Worm (Caenorhabditis elegans) whole organism, young adult: ENCODE measurements around the gene F20D12.12.

Experiments used
- B0019.2 ChIP-seq: fragments of 200-800 bp; sonication (Bioruptor generic); conservative IDR thresholded peaks from 2 replicates; pipeline ENCODE4 v1.3.6; 2022; ENCODE audit warnings: missing genetic modification reagents, missing genetic modification characterization, missing compliant biosample characterization
- B0035.1 ChIP-seq: sonication (generic microtip); optimal IDR thresholded peaks from 2 replicates; lab custom pipeline; 2016; ENCODE audit warnings: missing genetic modification characterization, mild to moderate bottlenecking, missing compliant biosample characterization, missing genotype, missing genetic modification reagents
- B0336.3 ChIP-seq: fragments of 200-800 bp; sonication (Bioruptor generic); IDR thresholded peaks from 2 replicates; pipeline ENCODE4 v1.3.6; 2022; ENCODE audit warnings: missing genetic modification characterization, missing compliant biosample characterization
- C06A6.2 ChIP-seq: fragments of 200-800 bp; sonication (Bioruptor generic); conservative IDR thresholded peaks from 2 replicates; pipeline ENCODE4 v1.3.6; 2022; ENCODE audit warnings: missing genetic modification characterization, missing compliant biosample characterization
- C17E4.6 ChIP-seq: fragments of 200-800 bp; sonication (Bioruptor generic); IDR thresholded peaks from 2 replicates; pipeline ENCODE4 v1.3.6; 2022; ENCODE audit warnings: missing genetic modification reagents, missing genetic modification characterization, missing compliant biosample characterization
- D2030.7 ChIP-seq: fragments of 200-800 bp; sonication (Bioruptor generic); IDR thresholded peaks from 2 replicates; pipeline ENCODE4 v1.3.6; 2022; ENCODE audit warnings: missing genetic modification reagents, missing genetic modification characterization, missing compliant biosample characterization
- F22D6.2 ChIP-seq: sonication (generic microtip); optimal IDR thresholded peaks from 2 replicates; lab custom pipeline; 2016; ENCODE audit warnings: mild to moderate bottlenecking, missing genetic modification characterization, missing compliant biosample characterization
- F23B12.7 ChIP-seq: sonication (generic microtip); optimal IDR thresholded peaks from 2 replicates; lab custom pipeline; 2017; ENCODE audit warnings: missing genetic modification characterization, mild to moderate bottlenecking, missing compliant biosample characterization, antibody characterized with exemption, moderate library complexity; ENCODE audit not compliant: insufficient read depth
- F33H1.4 ChIP-seq: fragments of 200-800 bp; sonication (Bioruptor generic); IDR thresholded peaks from 2 replicates; pipeline ENCODE4 v1.3.6; 2022; ENCODE audit warnings: missing genetic modification reagents, missing genetic modification characterization, missing compliant biosample characterization
- T26A5.8 ChIP-seq: sonication (generic microtip); optimal IDR thresholded peaks from 2 replicates; lab custom pipeline; 2016; ENCODE audit warnings: missing genetic modification characterization, missing compliant biosample characterization
- Y56A3A.18 ChIP-seq: fragments of 200-800 bp; sonication (Bioruptor generic); IDR thresholded peaks from 2 replicates; pipeline ENCODE4 v1.3.6; 2022; ENCODE audit warnings: missing genetic modification reagents, missing genetic modification characterization, missing compliant biosample characterization
- Y79H2A.3 ChIP-seq: fragments of 200-800 bp; sonication (Bioruptor generic); conservative IDR thresholded peaks from 2 replicates; pipeline ENCODE4 v1.3.6; 2022; ENCODE audit warnings: missing genetic modification reagents, missing genetic modification characterization, missing compliant biosample characterization
- ama-1 ChIP-seq, 3 experiments: fragments of 150-350 bp in 1 of 3; sonication (generic microtip) in 2 of 3; optimal IDR thresholded peaks; 2 replicates each; lab custom pipeline; 2014 to 2018; ENCODE audit warnings: missing biosample characterization in 2 of 3, missing genetic modification characterization in 2 of 3, missing genetic modification reagents in 2 of 3
- attf-3 ChIP-seq: fragments of 200-800 bp; sonication (Bioruptor generic); conservative IDR thresholded peaks from 2 replicates; pipeline ENCODE4 v1.3.6; 2022; ENCODE audit warnings: missing genetic modification reagents, missing genetic modification characterization, missing compliant biosample characterization
- attf-5 ChIP-seq: fragments of 200-800 bp; sonication (Bioruptor generic); optimal IDR thresholded peaks from 2 replicates; lab custom pipeline; 2018; ENCODE audit warnings: mild to moderate bottlenecking, missing genetic modification characterization, missing compliant biosample characterization
- bed-1 ChIP-seq: fragments of 200-800 bp; sonication (Bioruptor generic); IDR thresholded peaks from 2 replicates; pipeline ENCODE4 v1.3.6; 2022; ENCODE audit warnings: missing genetic modification reagents, missing genetic modification characterization, missing compliant biosample characterization
- cebp-2 ChIP-seq: fragments of 200-800 bp; sonication (Bioruptor generic); IDR thresholded peaks from 2 replicates; pipeline ENCODE4 v1.3.6; 2022; ENCODE audit warnings: missing genetic modification characterization, missing compliant biosample characterization
- ceh-100 ChIP-seq: fragments of 200-800 bp; sonication (Bioruptor generic); IDR thresholded peaks from 2 replicates; pipeline ENCODE4 v1.3.6; 2022; ENCODE audit warnings: missing genetic modification reagents, missing genetic modification characterization, missing compliant biosample characterization
- ceh-58 ChIP-seq: fragments of 200-800 bp; sonication (Bioruptor generic); IDR thresholded peaks from 2 replicates; pipeline ENCODE4 v1.3.6; 2022; ENCODE audit warnings: missing genetic modification characterization, missing compliant biosample characterization
- ceh-79 ChIP-seq: sonication (generic microtip); optimal IDR thresholded peaks from 2 replicates; lab custom pipeline; 2017; ENCODE audit warnings: mild to moderate bottlenecking, missing genetic modification characterization, missing compliant biosample characterization
- chd-7 ChIP-seq: sonication (generic microtip); optimal IDR thresholded peaks from 2 replicates; lab custom pipeline; 2016; ENCODE audit warnings: mild to moderate bottlenecking, missing genetic modification characterization, moderate library complexity, missing compliant biosample characterization
- dpff-1 ChIP-seq: sonication (generic microtip); optimal IDR thresholded peaks from 2 replicates; lab custom pipeline; 2017; ENCODE audit warnings: mild to moderate bottlenecking, missing genetic modification characterization, missing compliant biosample characterization
- efl-1 ChIP-seq: fragments of 150-350 bp; optimal IDR thresholded peaks from 2 replicates; lab custom pipeline; 2014; ENCODE audit warnings: missing biosample characterization, missing genetic modification reagents, missing genetic modification characterization
- egl-18 ChIP-seq: fragments of 200-800 bp; sonication (Bioruptor generic); IDR thresholded peaks from 2 replicates; pipeline ENCODE4 v1.3.6; 2022; ENCODE audit warnings: missing genetic modification reagents, missing genetic modification characterization, missing compliant biosample characterization
- hrde-1 ChIP-seq: sonication (generic microtip); optimal IDR thresholded peaks from 2 replicates; lab custom pipeline; 2016; ENCODE audit warnings: missing genetic modification characterization, mild to moderate bottlenecking, missing compliant biosample characterization, moderate library complexity, missing genotype, missing genetic modification reagents, borderline replicate concordance
- let-526 ChIP-seq: fragments of 200-800 bp; sonication (Bioruptor generic); IDR thresholded peaks from 2 replicates; pipeline ENCODE4 v1.3.6; 2022; ENCODE audit warnings: missing genetic modification reagents, missing genetic modification characterization, missing compliant biosample characterization
- lin-26 ChIP-seq: fragments of 200-800 bp; sonication (Bioruptor generic); IDR thresholded peaks from 2 replicates; pipeline ENCODE4 v1.3.6; 2022; ENCODE audit warnings: missing genetic modification reagents, missing genetic modification characterization, missing compliant biosample characterization
- lsy-27 ChIP-seq: sonication (generic microtip); optimal IDR thresholded peaks from 2 replicates; lab custom pipeline; 2017; ENCODE audit warnings: missing genetic modification characterization, mild to moderate bottlenecking, missing compliant biosample characterization, antibody characterized with exemption, missing genotype, borderline replicate concordance; ENCODE audit not compliant: insufficient read depth
- madf-10 ChIP-seq: sonication (generic microtip); optimal IDR thresholded peaks from 2 replicates; lab custom pipeline; 2016; ENCODE audit warnings: mild to moderate bottlenecking, missing genetic modification characterization, missing compliant biosample characterization
- madf-3 ChIP-seq: fragments of 200-800 bp; sonication (Bioruptor generic); IDR thresholded peaks from 2 replicates; pipeline ENCODE4 v1.3.6; 2022; ENCODE audit warnings: missing genetic modification reagents, missing genetic modification characterization, missing compliant biosample characterization
- madf-6 ChIP-seq: fragments of 200-800 bp; sonication (Bioruptor generic); IDR thresholded peaks from 2 replicates; pipeline ENCODE4 v1.3.6; 2022; ENCODE audit warnings: missing genetic modification reagents, missing genetic modification characterization, missing compliant biosample characterization
- mel-28 ChIP-seq: sonication (generic microtip); optimal IDR thresholded peaks from 2 replicates; lab custom pipeline; 2016; ENCODE audit warnings: borderline replicate concordance, mild to moderate bottlenecking, missing genetic modification characterization, missing compliant biosample characterization
- mes-4 ChIP-seq: sonication (generic microtip); optimal IDR thresholded peaks from 2 replicates; lab custom pipeline; 2016; ENCODE audit warnings: missing genotype, missing genetic modification characterization, missing compliant biosample characterization
- mxl-1 ChIP-seq: sonication (generic microtip); optimal IDR thresholded peaks from 2 replicates; lab custom pipeline; 2016; ENCODE audit warnings: missing genetic modification characterization, missing compliant biosample characterization
- nfya-2 ChIP-seq: fragments of 200-800 bp; sonication (Bioruptor generic); IDR thresholded peaks from 2 replicates; pipeline ENCODE4 v1.3.6; 2022; ENCODE audit warnings: missing genetic modification reagents, missing genetic modification characterization, missing compliant biosample characterization
- nhr-179 ChIP-seq: sonication (generic microtip); optimal IDR thresholded peaks from 2 replicates; lab custom pipeline; 2016; ENCODE audit warnings: mild to moderate bottlenecking, missing genetic modification characterization, missing compliant biosample characterization
- nhr-27 ChIP-seq: fragments of 200-800 bp; sonication (Bioruptor generic); optimal IDR thresholded peaks from 2 replicates; lab custom pipeline; 2018; ENCODE audit warnings: mild to moderate bottlenecking, missing genetic modification characterization, moderate library complexity, missing compliant biosample characterization
- nhr-80 ChIP-seq: sonication (generic microtip); optimal IDR thresholded peaks from 2 replicates; lab custom pipeline; 2016; ENCODE audit warnings: missing genetic modification characterization, missing compliant biosample characterization
- nhr-90 ChIP-seq: sonication (generic microtip); optimal IDR thresholded peaks from 2 replicates; lab custom pipeline; 2016; ENCODE audit warnings: missing genotype, mild to moderate bottlenecking, missing genetic modification characterization, missing compliant biosample characterization
- sea-2 ChIP-seq: fragments of 200-800 bp; sonication (Bioruptor generic); IDR thresholded peaks from 2 replicates; pipeline ENCODE4 v1.3.6; 2022; ENCODE audit warnings: missing genetic modification characterization, missing compliant biosample characterization
- snpc-4 ChIP-seq, 5 experiments: fragments of 150-350 bp in 1 of 5; sonication (generic microtip) in 4 of 5; optimal IDR thresholded peaks; 2 replicates each; lab custom pipeline; 2014 to 2018; ENCODE audit warnings: missing genetic modification characterization in 5 of 5, missing biosample characterization in 3 of 5, antibody characterized with exemption in 2 of 5, mild to moderate bottlenecking in 2 of 5, missing compliant biosample characterization in 2 of 5, missing genotype in 2 of 5, moderate library complexity in 2 of 5, missing genetic modification reagents in 1 of 5
- sptf-2 ChIP-seq: fragments of 200-800 bp; sonication (Bioruptor generic); optimal IDR thresholded peaks from 2 replicates; lab custom pipeline; 2018; ENCODE audit warnings: mild to moderate bottlenecking, missing genetic modification characterization, missing compliant biosample characterization
- zfh-2 ChIP-seq: fragments of 200-800 bp; sonication (Bioruptor generic); conservative IDR thresholded peaks from 2 replicates; pipeline ENCODE4 v1.3.6; 2022; ENCODE audit warnings: missing genetic modification reagents, missing genetic modification characterization, missing compliant biosample characterization
- ztf-25 ChIP-seq: fragments of 200-800 bp; sonication (Bioruptor generic); IDR thresholded peaks from 2 replicates; pipeline ENCODE4 v1.3.6; 2022; ENCODE audit warnings: missing genetic modification reagents, missing genetic modification characterization, missing compliant biosample characterization
- ztf-26 ChIP-seq: sonication (generic microtip); optimal IDR thresholded peaks from 2 replicates; lab custom pipeline; 2017; ENCODE audit warnings: missing genetic modification characterization, missing compliant biosample characterization
- ztf-6 ChIP-seq: fragments of 200-800 bp; sonication (Bioruptor generic); IDR thresholded peaks from 2 replicates; pipeline ENCODE4 v1.3.6; 2022; ENCODE audit warnings: missing genetic modification reagents, missing genetic modification characterization, missing compliant biosample characterization

F20D12.12 gene

ce11 chrIV:7958092-7958491, 10.9 kb downstream of the F20D12.12 start (continued):
- TF ChIP-seq ceh-79 (tag; lab: Kevin White, UChicago): no peak
- no peak for TF ChIP-seq nhr-27 (tag; lab: Kevin White, UChicago)
- TF ChIP-seq hrde-1 (tag; lab: Kevin White, UChicago): peak; percentile 32
- TF ChIP-seq egl-18 (GFP tag; lab: Robert Waterston, UW): no peak
- no peak for TF ChIP-seq ztf-6 (GFP tag; lab: Robert Waterston, UW)
- no peak for TF ChIP-seq let-526 (GFP tag; lab: Robert Waterston, UW)
- TF ChIP-seq lsy-27 (tag; lab: Kevin White, UChicago): no peak
- TF ChIP-seq zfh-2 (GFP tag; lab: Robert Waterston, UW): no peak
- no peak for TF ChIP-seq chd-7
- TF ChIP-seq efl-1 (GFP tag; lab: Kevin White, UChicago): peak; percentile 93
- no peak for TF ChIP-seq mxl-1 (tag; lab: Kevin White, UChicago)
- TF ChIP-seq mel-28 (tag; lab: Kevin White, UChicago): no peak
- no peak; the same call in 1 of the 2 replicates for TF ChIP-seq Y79H2A.3 (GFP tag; lab: Robert Waterston, UW)
- TF ChIP-seq bed-1: no peak
- TF ChIP-seq ceh-58 (GFP tag; lab: Robert Waterston, UW): no peak
- no peak for TF ChIP-seq sea-2
- no peak for TF ChIP-seq F23B12.7 (tag; lab: Kevin White, UChicago)
- TF ChIP-seq ama-1 (optimal IDR thresholded peaks at IDR 0.05; lab: Kevin White, UChicago): no peak
- TF ChIP-seq ama-1 (GFP tag; optimal IDR thresholded peaks at IDR 0.05; lab: Kevin White, UChicago): no peak

- TF ChIP-seq ztf-25 (GFP tag; lab: Robert Waterston, UW) (no peak), chd-7 (peak; percentile 88), lin-26 (GFP tag; lab: Robert Waterston, UW) (peak; percentile 68), nhr-80 (tag; lab: Kevin White, UChicago) (no peak), T26A5.8 (tag; lab: Kevin White, UChicago) (peak; percentile 72), C17E4.6 (GFP tag; lab: Robert Waterston, UW) (no peak; the same call in 1 of the 2 replicates), sptf-2 (no peak), efl-1 (GFP tag; lab: Kevin White, UChicago) (no peak), snpc-4 (GFP tag; optimal IDR thresholded peaks at IDR 0.05; lab: Kevin White, UChicago) (peak; percentile 11), snpc-4 (tag; optimal IDR thresholded peaks at IDR 0.05; lab: Kevin White, UChicago) (peak in 1 of 4 experiments; percentile 47), nfya-2 (0 out of 2 replicates have a peak, but pooled peaks have one; percentile 21), D2030.7 (GFP tag; lab: Robert Waterston, UW) (no peak), madf-6 (GFP tag; lab: Robert Waterston, UW) (peak; percentile 76), madf-10 (tag; lab: Kevin White, UChicago) (no peak), hrde-1 (tag; lab: Kevin White, UChicago) (peak; percentile 89), cebp-2 (no peak), nhr-90 (no peak), attf-5 (GFP tag; lab: Kevin White, UChicago) (no peak), ceh-100 (GFP tag; lab: Robert Waterston, UW) (peak; percentile 59; the same call in 1 of the 2 replicates), C06A6.2 (GFP tag; lab: Robert Waterston, UW) (no peak), F33H1.4 (GFP tag; lab: Robert Waterston, UW) (peak; percentile 43), F23B12.7 (tag; lab: Kevin White, UChicago) (no peak), nhr-179 (no peak), B0019.2 (GFP tag; lab: Robert Waterston, UW) (no peak), dpff-1 (tag; lab: Kevin White, UChicago) (peak; percentile 79), B0035.1 (tag; lab: Kevin White, UChicago) (no peak), B0336.3 (peak; percentile 94), attf-3 (no peak), madf-3 (GFP tag; lab: Robert Waterston, UW) (0 out of 2 replicates have a peak, but pooled peaks have one; percentile 29), F22D6.2 (tag; lab: Kevin White, UChicago) (no peak), mel-28 (tag; lab: Kevin White, UChicago) (no peak), ztf-26 (no peak), mes-4 (tag; lab: Kevin White, UChicago) (peak; percentile 44), Y56A3A.18 (GFP tag; lab: Robert Waterston, UW) (no peak)
Measured at ce11 chrIV:7961889-7962342, 14.7 kb downstream of the F20D12.12 start.
